Worm (Caenorhabditis elegans) whole organism, mixed stage, embryonic: ENCODE results near the gene R02F2.4.

Source experiments
- blmp-1 ChIP-seq: fragments of 150-350 bp; optimal IDR thresholded peaks from 2 replicates; lab custom pipeline; 2014; ENCODE audit warnings: missing biosample characterization, missing genetic modification characterization
- ceh-39 ChIP-seq: fragments of 150-350 bp; optimal IDR thresholded peaks from 2 replicates; lab custom pipeline; 2014; ENCODE audit warnings: missing biosample characterization, missing genetic modification characterization
- ceh-43 ChIP-seq: fragments of 200-800 bp; sonication (Bioruptor generic); optimal IDR thresholded peaks from 2 replicates; lab custom pipeline; 2018; ENCODE audit warnings: mild to moderate bottlenecking, missing genetic modification characterization, moderate library complexity, missing compliant biosample characterization
- ceh-83 ChIP-seq: fragments of 200-800 bp; sonication (Bioruptor generic); optimal IDR thresholded peaks from 2 replicates; lab custom pipeline; 2018; ENCODE audit warnings: mild to moderate bottlenecking, missing genetic modification characterization, missing compliant biosample characterization
- ces-1 ChIP-seq: fragments of 150-350 bp; optimal IDR thresholded peaks from 2 replicates; lab custom pipeline; 2014; ENCODE audit warnings: missing biosample characterization, missing genetic modification reagents, missing genetic modification characterization
- cnd-1 ChIP-seq: fragments of 200-800 bp; sonication (Bioruptor generic); optimal IDR thresholded peaks from 2 replicates; lab custom pipeline; 2018; ENCODE audit warnings: mild to moderate bottlenecking, missing genetic modification characterization, missing compliant biosample characterization
- drap-1 ChIP-seq: fragments of 200-800 bp; sonication (Bioruptor generic); optimal IDR thresholded peaks from 3 replicates; lab custom pipeline; 2018; ENCODE audit warnings: mild to moderate bottlenecking, missing genetic modification characterization, missing compliant biosample characterization
- elt-1 ChIP-seq: sonication (generic microtip); optimal IDR thresholded peaks from 2 replicates; lab custom pipeline; 2017; ENCODE audit warnings: missing genetic modification characterization, mild to moderate bottlenecking, missing compliant biosample characterization, antibody characterized with exemption, moderate library complexity, borderline replicate concordance; ENCODE audit not compliant: insufficient read depth
- elt-3 ChIP-seq: fragments of 150-350 bp; optimal IDR thresholded peaks from 2 replicates; lab custom pipeline; 2014; ENCODE audit warnings: missing biosample characterization, missing genetic modification characterization
- flh-1 ChIP-seq: fragments of 200-800 bp; sonication (Bioruptor generic); optimal IDR thresholded peaks from 2 replicates; lab custom pipeline; 2018; ENCODE audit warnings: mild to moderate bottlenecking, missing genetic modification characterization, moderate library complexity, missing compliant biosample characterization
- ham-2 ChIP-seq: fragments of 200-800 bp; sonication (Bioruptor generic); optimal IDR thresholded peaks from 2 replicates; lab custom pipeline; 2018; ENCODE audit warnings: mild to moderate bottlenecking, missing genetic modification characterization, missing compliant biosample characterization
- hlh-1 ChIP-seq: fragments of 150-350 bp; optimal IDR thresholded peaks from 2 replicates; lab custom pipeline; 2014; ENCODE audit warnings: missing biosample characterization, missing genetic modification reagents, missing genetic modification characterization
- lin-13 ChIP-seq: fragments of 150-350 bp; optimal IDR thresholded peaks from 2 replicates; lab custom pipeline; 2014; ENCODE audit warnings: missing biosample characterization, missing genetic modification characterization
- lin-32 ChIP-seq: fragments of 200-800 bp; sonication (Bioruptor generic); optimal IDR thresholded peaks from 2 replicates; lab custom pipeline; 2018; ENCODE audit warnings: mild to moderate bottlenecking, missing genetic modification characterization, missing compliant biosample characterization
- lsy-2 ChIP-seq: fragments of 150-350 bp; optimal IDR thresholded peaks from 2 replicates; lab custom pipeline; 2014; ENCODE audit warnings: missing biosample characterization, missing genetic modification characterization
- mab-5 ChIP-seq: fragments of 150-350 bp; optimal IDR thresholded peaks from 2 replicates; lab custom pipeline; 2014; ENCODE audit warnings: missing biosample characterization, missing genetic modification characterization
- mep-1 ChIP-seq: fragments of 150-350 bp; optimal IDR thresholded peaks from 2 replicates; lab custom pipeline; 2017; ENCODE audit warnings: missing biosample characterization, missing genetic modification reagents, missing genetic modification characterization, inconsistent platforms
- mls-2 ChIP-seq: sonication (generic microtip); optimal IDR thresholded peaks from 2 replicates; lab custom pipeline; 2016; ENCODE audit warnings: mild to moderate bottlenecking, missing genetic modification characterization, moderate library complexity, missing compliant biosample characterization
- nhr-12 ChIP-seq: fragments of 150-350 bp; optimal IDR thresholded peaks from 2 replicates; lab custom pipeline; 2014; ENCODE audit warnings: missing biosample characterization, missing genetic modification characterization
- nhr-2 ChIP-seq: fragments of 150-350 bp; optimal IDR thresholded peaks from 2 replicates; lab custom pipeline; 2014; ENCODE audit warnings: missing biosample characterization, missing genetic modification characterization
- nhr-237 ChIP-seq: fragments of 150-350 bp; optimal IDR thresholded peaks from 2 replicates; lab custom pipeline; 2014; ENCODE audit warnings: missing biosample characterization, missing genetic modification characterization
- nhr-28 ChIP-seq: fragments of 150-350 bp; optimal IDR thresholded peaks from 2 replicates; lab custom pipeline; 2014; ENCODE audit warnings: missing biosample characterization, missing genetic modification characterization
- nhr-76 ChIP-seq: sonication (generic microtip); optimal IDR thresholded peaks from 2 replicates; lab custom pipeline; 2017; ENCODE audit warnings: missing biosample characterization, missing genetic modification characterization
- pha-4 ChIP-seq: fragments of 150-350 bp; optimal IDR thresholded peaks from 2 replicates; lab custom pipeline; 2018; ENCODE audit warnings: missing biosample characterization, missing genetic modification reagents, missing genetic modification characterization
- sem-2 ChIP-seq: fragments of 200-800 bp; sonication (Bioruptor generic); optimal IDR thresholded peaks from 2 replicates; lab custom pipeline; 2018; ENCODE audit warnings: mild to moderate bottlenecking, missing genetic modification characterization, missing compliant biosample characterization
- snpc-4 ChIP-seq: fragments of 150-350 bp; optimal IDR thresholded peaks from 2 replicates; lab custom pipeline; 2014; ENCODE audit warnings: missing biosample characterization, missing genetic modification characterization
- unc-120 ChIP-seq: sonication (generic microtip); optimal IDR thresholded peaks from 2 replicates; lab custom pipeline; 2017; ENCODE audit warnings: missing genetic modification characterization, missing compliant biosample characterization; ENCODE audit not compliant: poor library complexity, severe bottlenecking
- unc-62 ChIP-seq: fragments of 150-350 bp; optimal IDR thresholded peaks from 2 replicates; lab custom pipeline; 2014; ENCODE audit warnings: missing biosample characterization, missing genetic modification reagents, missing genetic modification characterization
- zip-8 ChIP-seq: fragments of 150-350 bp; optimal IDR thresholded peaks from 2 replicates; lab custom pipeline; 2014; ENCODE audit warnings: missing biosample characterization, missing genetic modification characterization
- ztf-11 ChIP-seq: fragments of 150-350 bp; optimal IDR thresholded peaks from 2 replicates; lab custom pipeline; 2014; ENCODE audit warnings: missing biosample characterization, missing genetic modification characterization

The R02F2.4 gene

ce11 chrIII:5480889-5481288 lies 3.2 kb upstream of the R02F2.4 start:
- peak; percentile 92 for TF ChIP-seq zip-8 (tag; lab: Kevin White, UChicago)

ce11 chrIII:5486345-5486744 lies 2.3 kb downstream of the R02F2.4 start:
- TF ChIP-seq ham-2 (GFP tag; lab: Kevin White, UChicago) (no peak), unc-120 (tag; lab: Kevin White, UChicago) (peak; percentile 58), hlh-1 (tag; lab: Kevin White, UChicago) (peak; percentile 95), unc-62 (peak; percentile 60), flh-1 (GFP tag; lab: Kevin White, UChicago) (no peak), pha-4 (tag; lab: Kevin White, UChicago) (no peak)

- TF ChIP-seq snpc-4 (tag; lab: Kevin White, UChicago) (no peak), elt-3 (tag; lab: Kevin White, UChicago) (no peak), lin-32 (GFP tag; lab: Kevin White, UChicago) (no peak), lin-13 (tag; lab: Kevin White, UChicago) (no peak), zip-8 (tag; lab: Kevin White, UChicago) (peak; percentile 98)
Observed at ce11 chrIII:5487087-5487603, 3.1 kb downstream of the R02F2.4 start, which contains the start of gene osg-1. TSS of gene osg-1 (plus strand) at chrIII:5487553.

ce11 chrIII:5495168-5495567 lies 11.1 kb downstream of the R02F2.4 start, which contains the start of gene R02F2.8:
TSS of gene R02F2.8 (minus strand) at chrIII:5495268.
- TF ChIP-seq nhr-2 (tag; lab: Kevin White, UChicago) (no peak), zip-8 (tag; lab: Kevin White, UChicago) (peak; percentile 49)

- TF ChIP-seq ham-2 (GFP tag; lab: Kevin White, UChicago) (no peak), ceh-39 (peak; percentile 51), nhr-76 (tag; lab: Kevin White, UChicago) (no peak), nhr-237 (tag; lab: Kevin White, UChicago) (no peak), ces-1 (GFP tag; lab: Kevin White, UChicago) (peak; percentile 76), lin-32 (GFP tag; lab: Kevin White, UChicago) (no peak), drap-1 (GFP tag; lab: Kevin White, UChicago) (no peak), nhr-28 (tag; lab: Kevin White, UChicago) (no peak), unc-62 (no peak), pha-4 (tag; lab: Kevin White, UChicago) (no peak), mls-2 (tag; lab: Kevin White, UChicago) (no peak), hlh-1 (tag; lab: Kevin White, UChicago) (no peak), zip-8 (tag; lab: Kevin White, UChicago) (no peak), nhr-12 (tag; lab: Kevin White, UChicago) (no peak), lsy-2 (tag; lab: Kevin White, UChicago) (peak; percentile 70), mep-1 (tag; lab: Kevin White, UChicago) (peak; percentile 21), ztf-11 (tag; lab: Kevin White, UChicago) (no peak), flh-1 (GFP tag; lab: Kevin White, UChicago) (no peak), elt-3 (tag; lab: Kevin White, UChicago) (no peak), mab-5 (tag; lab: Kevin White, UChicago) (no peak), sem-2 (no peak), ceh-83 (no peak), blmp-1 (tag; lab: Kevin White, UChicago) (no peak), ceh-43 (GFP tag; lab: Kevin White, UChicago) (no peak), cnd-1 (tag; lab: Kevin White, UChicago) (no peak), elt-1 (tag; lab: Kevin White, UChicago) (no peak), unc-120 (tag; lab: Kevin White, UChicago) (no peak), lin-13 (tag; lab: Kevin White, UChicago) (no peak), snpc-4 (tag; lab: Kevin White, UChicago) (no peak)
Observed at ce11 chrIII:5498973-5499372, 14.9 kb downstream of the R02F2.4 start, which contains the start of gene R02F2.9. TSS of gene R02F2.9 (plus strand) at chrIII:5499190.
